Worm (Caenorhabditis elegans) whole organism, L1 larva: ENCODE results near the gene Y67H2A.10.

Experiments
- F16B12.6 ChIP-seq: fragments of 150-350 bp; optimal IDR thresholded peaks from 2 replicates; lab custom pipeline; 2014; ENCODE audit warnings: missing biosample characterization, missing genetic modification characterization
- Y116A8C.19 ChIP-seq: sonication (generic microtip); optimal IDR thresholded peaks from 2 replicates; lab custom pipeline; 2016; ENCODE audit warnings: missing compliant biosample characterization, missing genetic modification characterization, borderline replicate concordance
- blmp-1 ChIP-seq: fragments of 150-350 bp; optimal IDR thresholded peaks from 2 replicates; lab custom pipeline; 2014; ENCODE audit warnings: missing biosample characterization, missing genetic modification characterization
- ceh-82 ChIP-seq, 3 experiments: fragments of 150-350 bp in 1 of 3; sonication (generic microtip) in 2 of 3; optimal IDR thresholded peaks; 2 replicates each; lab custom pipeline; 2014 to 2017; ENCODE audit warnings: missing biosample characterization in 3 of 3, missing genetic modification characterization in 3 of 3
- ceh-90 ChIP-seq: sonication (generic microtip); optimal IDR thresholded peaks from 2 replicates; lab custom pipeline; 2016; ENCODE audit warnings: missing genetic modification characterization, missing compliant biosample characterization
- ces-1 ChIP-seq: fragments of 150-350 bp; optimal IDR thresholded peaks from 2 replicates; lab custom pipeline; 2014; ENCODE audit warnings: missing biosample characterization, missing genetic modification reagents, missing genetic modification characterization
- dpl-1 ChIP-seq, 3 experiments: fragments of 150-350 bp in 2 of 3; sonication (generic microtip) in 1 of 3; optimal IDR thresholded peaks; 2 replicates each; lab custom pipeline; 2014 to 2017; ENCODE audit warnings: missing biosample characterization in 3 of 3, missing genetic modification characterization in 3 of 3, missing genetic modification reagents in 3 of 3
- dsc-1 ChIP-seq: sonication (generic microtip); optimal IDR thresholded peaks from 2 replicates; lab custom pipeline; 2016; ENCODE audit warnings: mild to moderate bottlenecking, missing genetic modification characterization, missing compliant biosample characterization
- efl-1 ChIP-seq, 4 experiments: fragments of 150-350 bp; optimal IDR thresholded peaks in 3 of 4; peaks in 1 of 4; 1 replicate in 1 of 4; 2 replicates in 3 of 4; lab custom pipeline; 2014; ENCODE audit warnings: missing biosample characterization in 2 of 4, missing genetic modification characterization in 2 of 4, missing genetic modification reagents in 2 of 4
- efl-3 ChIP-seq: fragments of 200-800 bp; sonication (Bioruptor generic); optimal IDR thresholded peaks from 2 replicates; lab custom pipeline; 2018; ENCODE audit warnings: mild to moderate bottlenecking, missing genetic modification characterization, missing compliant biosample characterization
- elt-2 ChIP-seq: sonication (generic microtip); optimal IDR thresholded peaks from 2 replicates; lab custom pipeline; 2016; ENCODE audit warnings: missing genetic modification characterization, mild to moderate bottlenecking, inconsistent platforms, missing compliant biosample characterization, missing genetic modification reagents
- elt-3 ChIP-seq, 6 experiments: fragments of 150-350 bp in 1 of 6; sonication (generic microtip); optimal IDR thresholded peaks; 2 replicates each; lab custom pipeline; 2017 to 2018; ENCODE audit warnings: missing biosample characterization in 6 of 6, missing genetic modification characterization in 6 of 6, inconsistent platforms in 1 of 6
- ets-5 ChIP-seq: fragments of 200-800 bp; sonication (Bioruptor generic); IDR thresholded peaks from 2 replicates; pipeline ENCODE4 v1.3.6; 2022; ENCODE audit warnings: missing genetic modification characterization, missing compliant biosample characterization
- fkh-10 ChIP-seq: sonication (generic microtip); optimal IDR thresholded peaks from 2 replicates; lab custom pipeline; 2017; ENCODE audit warnings: missing biosample characterization, missing genetic modification reagents, missing genetic modification characterization
- fos-1 ChIP-seq: fragments of 150-350 bp; optimal IDR thresholded peaks from 2 replicates; lab custom pipeline; 2014; ENCODE audit warnings: missing biosample characterization, missing genetic modification characterization
- hlh-17 ChIP-seq: fragments of 200-800 bp; sonication (Bioruptor generic); optimal IDR thresholded peaks from 2 replicates; lab custom pipeline; 2018; ENCODE audit warnings: missing genetic modification characterization, mild to moderate bottlenecking, missing compliant biosample characterization, moderate library complexity, borderline replicate concordance
- hpl-2 ChIP-seq: fragments of 150-350 bp; optimal IDR thresholded peaks from 2 replicates; lab custom pipeline; 2014; ENCODE audit warnings: missing biosample characterization, missing genetic modification reagents, missing genetic modification characterization
- isw-1 ChIP-seq: fragments of 200-800 bp; sonication (Bioruptor generic); IDR thresholded peaks from 2 replicates; pipeline ENCODE4 v1.3.6; 2022; ENCODE audit warnings: missing genetic modification characterization, missing compliant biosample characterization
- lin-13 ChIP-seq: fragments of 150-350 bp; optimal IDR thresholded peaks from 2 replicates; lab custom pipeline; 2014; ENCODE audit warnings: missing biosample characterization, missing genetic modification reagents, missing genetic modification characterization
- lin-14 ChIP-seq: fragments of 200-800 bp; sonication (Bioruptor generic); optimal IDR thresholded peaks from 2 replicates; lab custom pipeline; 2018; ENCODE audit warnings: mild to moderate bottlenecking, missing genetic modification characterization, moderate library complexity, missing compliant biosample characterization
- lin-35 ChIP-seq, 2 experiments: fragments of 150-350 bp; optimal IDR thresholded peaks; 2 replicates each; lab custom pipeline; 2014; ENCODE audit warnings: missing biosample characterization in 2 of 2, missing genetic modification characterization in 2 of 2, missing genetic modification reagents in 2 of 2
- lsy-2 ChIP-seq, 2 experiments: fragments of 150-350 bp; optimal IDR thresholded peaks; 2 replicates each; lab custom pipeline; 2014; ENCODE audit warnings: missing biosample characterization in 2 of 2, missing genetic modification characterization in 2 of 2
- mab-9 ChIP-seq: fragments of 200-800 bp; sonication (Bioruptor generic); IDR thresholded peaks from 2 replicates; pipeline ENCODE4 v1.3.6; 2022; ENCODE audit warnings: missing genetic modification reagents, missing genetic modification characterization, missing compliant biosample characterization
- mdl-1 ChIP-seq, 2 experiments: fragments of 150-350 bp; optimal IDR thresholded peaks; 2 replicates each; lab custom pipeline; 2014 to 2017; ENCODE audit warnings: missing biosample characterization in 2 of 2, missing genetic modification characterization in 2 of 2, inconsistent platforms in 1 of 2
- nhr-237 ChIP-seq: fragments of 150-350 bp; optimal IDR thresholded peaks from 2 replicates; lab custom pipeline; 2014; ENCODE audit warnings: missing biosample characterization, missing genetic modification characterization
- nhr-28 ChIP-seq: fragments of 150-350 bp; optimal IDR thresholded peaks from 2 replicates; lab custom pipeline; 2014; ENCODE audit warnings: missing biosample characterization, missing genetic modification characterization
- nhr-71 ChIP-seq: sonication (generic microtip); optimal IDR thresholded peaks from 2 replicates; lab custom pipeline; 2016; ENCODE audit warnings: mild to moderate bottlenecking, missing genetic modification characterization, moderate library complexity, missing compliant biosample characterization
- nhr-85 ChIP-seq: sonication (generic microtip); peaks from one replicate; lab custom pipeline; 2016; ENCODE audit warnings: missing genetic modification characterization, inconsistent platforms, missing compliant biosample characterization
- pqm-1 ChIP-seq: sonication (generic microtip); optimal IDR thresholded peaks from 3 replicates; lab custom pipeline; 2017; ENCODE audit warnings: missing biosample characterization, missing genetic modification characterization
- rnt-1 ChIP-seq: sonication (generic microtip); optimal IDR thresholded peaks from 2 replicates; lab custom pipeline; 2016; ENCODE audit warnings: mild to moderate bottlenecking, missing genetic modification characterization, moderate library complexity, missing compliant biosample characterization
- skn-1 ChIP-seq: fragments of 150-350 bp; optimal IDR thresholded peaks from 2 replicates; lab custom pipeline; 2014; ENCODE audit warnings: missing biosample characterization, missing genetic modification characterization
- snu-23 ChIP-seq: sonication (generic microtip); optimal IDR thresholded peaks from 2 replicates; lab custom pipeline; 2016; ENCODE audit warnings: missing genetic modification characterization, missing compliant biosample characterization
- sox-4 ChIP-seq: sonication (generic microtip); optimal IDR thresholded peaks from 2 replicates; lab custom pipeline; 2016; ENCODE audit warnings: missing genetic modification characterization, missing compliant biosample characterization
- tlp-1 ChIP-seq: fragments of 150-350 bp; optimal IDR thresholded peaks from 2 replicates; lab custom pipeline; 2014; ENCODE audit warnings: missing biosample characterization, missing genetic modification characterization
- unc-62 ChIP-seq: fragments of 150-350 bp; optimal IDR thresholded peaks from 2 replicates; lab custom pipeline; 2014; ENCODE audit warnings: missing biosample characterization, missing genetic modification reagents, missing genetic modification characterization
- unc-98 ChIP-seq: fragments of 200-800 bp; sonication (Bioruptor generic); IDR thresholded peaks from 2 replicates; pipeline ENCODE4 v1.3.6; 2022; ENCODE audit warnings: missing genetic modification characterization, missing compliant biosample characterization
- vab-15 ChIP-seq: sonication (generic microtip); optimal IDR thresholded peaks from 2 replicates; lab custom pipeline; 2017; ENCODE audit warnings: missing genotype, mild to moderate bottlenecking, missing genetic modification characterization, missing compliant biosample characterization
- ztf-4 ChIP-seq: fragments of 150-350 bp; optimal IDR thresholded peaks from 2 replicates; lab custom pipeline; 2014; ENCODE audit warnings: missing biosample characterization, missing genetic modification characterization

Y67H2A.10 gene

ce11 chrIV:13314181-13314580 is 24.9 kb upstream of the Y67H2A.10 start:
- peak; percentile 1 for TF ChIP-seq pqm-1 (tag; lab: Kevin White, UChicago)
- TF ChIP-seq isw-1 (GFP tag; lab: Robert Waterston, UW): no peak
- TF ChIP-seq unc-62 (GFP tag; lab: Kevin White, UChicago): no peak
- no peak for TF ChIP-seq nhr-237 (tag; lab: Kevin White, UChicago)
- TF ChIP-seq tlp-1: no peak
- TF ChIP-seq lin-35 (GFP tag; optimal IDR thresholded peaks at IDR 0.05; lab: Kevin White, UChicago): peak in 1 of 2 experiments; percentile 6
- TF ChIP-seq nhr-28: no peak
- TF ChIP-seq nhr-85 (tag; lab: Kevin White, UChicago): peak; percentile 40
- no peak for TF ChIP-seq hlh-17 (GFP tag; lab: Kevin White, UChicago)
- no peak for TF ChIP-seq efl-3 (GFP tag; lab: Kevin White, UChicago)
- no peak for TF ChIP-seq mab-9
- no peak for TF ChIP-seq efl-1 (optimal IDR thresholded peaks at IDR 0.05; lab: Kevin White, UChicago)
- TF ChIP-seq efl-1 (GFP tag; optimal IDR thresholded peaks at IDR 0.05 in 1 of 2; lab: Kevin White, UChicago): peak in 1 of 2 experiments; percentile 3
- TF ChIP-seq elt-2 (tag; lab: Kevin White, UChicago): peak; percentile 95
- TF ChIP-seq elt-3 (tag; optimal IDR thresholded peaks at IDR 0.05; lab: Kevin White, UChicago): no peak
- TF ChIP-seq ets-5 (GFP tag; lab: Robert Waterston, UW): no peak
- TF ChIP-seq F16B12.6 (tag; lab: Kevin White, UChicago): no peak
- peak; percentile 3 for TF ChIP-seq lin-14 (GFP tag; lab: Kevin White, UChicago)
- peak; percentile 26 for TF ChIP-seq nhr-71

DNA sequence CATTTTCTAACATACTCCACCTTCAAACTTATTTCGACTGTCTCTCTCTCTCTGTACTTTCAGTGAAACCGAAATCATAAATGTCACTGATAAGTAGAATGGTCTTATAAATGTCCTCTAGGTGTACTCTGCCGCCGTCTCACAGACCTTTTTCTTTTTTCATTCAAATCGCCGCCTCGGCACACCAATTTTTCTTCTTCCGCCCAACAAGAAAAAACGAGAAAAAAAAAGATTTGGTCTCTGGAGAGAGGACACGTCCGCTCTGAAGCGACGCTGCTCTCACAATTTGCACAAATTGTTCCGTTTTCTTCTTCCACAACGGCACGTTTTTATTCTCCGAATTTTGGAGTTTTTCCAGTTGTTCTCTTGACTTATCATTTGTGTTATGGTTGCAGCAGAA is 23.9 kb upstream of the Y67H2A.10 start:
- TF ChIP-seq lin-14 (GFP tag; lab: Kevin White, UChicago): peak; percentile 78
- TF ChIP-seq vab-15 (tag; lab: Kevin White, UChicago): no peak

DNA sequence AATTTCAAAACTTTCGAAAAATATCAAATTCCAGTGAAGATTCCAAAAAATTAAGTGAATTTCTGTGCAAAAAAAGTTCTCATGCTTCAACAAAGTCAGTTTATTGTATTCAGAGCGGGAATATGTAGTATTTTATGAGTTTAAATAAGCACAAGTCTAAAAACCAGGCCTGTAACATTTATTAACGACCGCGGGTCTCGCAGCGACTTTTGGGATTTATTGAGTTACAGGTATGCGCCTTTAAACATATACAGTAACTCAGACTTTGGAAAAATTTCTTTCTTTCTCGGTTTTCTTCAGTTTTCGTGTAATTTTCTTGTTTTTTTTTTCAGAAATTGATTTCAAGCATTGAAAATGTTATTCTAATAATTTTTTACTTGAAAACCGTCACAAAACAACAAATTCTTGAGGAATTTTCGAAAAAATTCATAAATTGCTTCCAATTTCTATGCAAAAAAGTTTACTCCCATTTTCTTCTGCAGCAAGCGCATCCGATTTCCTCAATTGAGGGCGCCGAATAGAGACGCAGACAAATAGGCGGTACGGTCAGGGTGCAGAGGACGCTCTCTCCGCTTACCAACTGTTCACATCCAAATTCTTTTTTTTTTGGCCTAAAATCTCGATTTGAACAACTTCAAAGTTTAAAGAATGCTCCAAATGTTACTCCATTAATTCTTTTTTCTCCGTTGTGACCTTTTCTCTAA is 22.2 kb upstream of the Y67H2A.10 start:
- TF ChIP-seq snu-23 (GFP tag; lab: Kevin White, UChicago) (peak; percentile 19), blmp-1 (tag; lab: Kevin White, UChicago) (peak; percentile 17), hpl-2 (GFP tag; lab: Kevin White, UChicago) (no peak), lin-35 (GFP tag; optimal IDR thresholded peaks at IDR 0.05; lab: Kevin White, UChicago) (peak in 1 of 2 experiments; percentile 20), efl-1 (optimal IDR thresholded peaks at IDR 0.05; lab: Kevin White, UChicago) (peak; percentile 0 to 7), efl-1 (GFP tag; optimal IDR thresholded peaks at IDR 0.05 in 1 of 2; lab: Kevin White, UChicago) (no peak), nhr-71 (peak; percentile 25), dpl-1 (GFP tag; optimal IDR thresholded peaks at IDR 0.05; lab: Kevin White, UChicago) (no peak), mdl-1 (tag; optimal IDR thresholded peaks at IDR 0.05; lab: Kevin White, UChicago) (peak in 1 of 2 experiments; percentile 0), lsy-2 (tag; optimal IDR thresholded peaks at IDR 0.05; lab: Kevin White, UChicago) (peak in 1 of 2 experiments; percentile 19)

DNA sequence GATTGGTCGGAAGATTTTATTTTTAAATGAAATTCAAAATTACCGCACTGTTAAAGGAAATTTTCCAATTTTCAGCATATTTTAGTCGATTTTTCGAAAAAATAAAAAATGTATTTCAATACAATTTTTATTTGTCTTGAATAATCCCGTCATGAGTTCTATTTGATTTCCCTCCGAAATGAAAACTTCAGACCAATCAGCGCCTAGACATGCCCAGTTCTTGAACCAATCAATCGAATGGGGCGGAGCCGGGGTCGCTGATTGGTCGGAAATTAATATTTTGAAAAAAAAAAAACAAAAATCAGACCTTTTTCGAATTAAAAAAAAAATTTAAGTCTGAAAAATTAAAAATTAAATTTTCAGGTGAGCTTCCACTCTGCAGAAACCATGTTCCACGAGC is 20.3 kb upstream of the Y67H2A.10 start:
- no peak for TF ChIP-seq Y116A8C.19
- TF ChIP-seq ztf-4 (tag; lab: Kevin White, UChicago): no peak
- TF ChIP-seq sox-4: no peak
- TF ChIP-seq snu-23 (GFP tag; lab: Kevin White, UChicago): no peak
- TF ChIP-seq ces-1 (GFP tag; lab: Kevin White, UChicago): no peak
- TF ChIP-seq elt-3 (tag; optimal IDR thresholded peaks at IDR 0.05; lab: Kevin White, UChicago): no peak
- TF ChIP-seq rnt-1: no peak
- no peak for TF ChIP-seq lin-13 (GFP tag; lab: Kevin White, UChicago)
- no peak for TF ChIP-seq fkh-10 (GFP tag; lab: Kevin White, UChicago)
- TF ChIP-seq ceh-90 (tag; lab: Kevin White, UChicago): no peak
- TF ChIP-seq unc-98 (GFP tag; lab: Robert Waterston, UW): no peak
- TF ChIP-seq pqm-1 (tag; lab: Kevin White, UChicago): no peak
- TF ChIP-seq dsc-1: no peak
- no peak for TF ChIP-seq fos-1 (tag; lab: Kevin White, UChicago)
- no peak for TF ChIP-seq ceh-82 (tag; optimal IDR thresholded peaks at IDR 0.05; lab: Kevin White, UChicago)
- TF ChIP-seq lin-35 (GFP tag; optimal IDR thresholded peaks at IDR 0.05; lab: Kevin White, UChicago): no peak
- TF ChIP-seq skn-1 (tag; lab: Kevin White, UChicago): no peak
